Worm (Caenorhabditis elegans): Measurements from ENCODE around the gene pals-23.

pals-23 gene

DNA sequence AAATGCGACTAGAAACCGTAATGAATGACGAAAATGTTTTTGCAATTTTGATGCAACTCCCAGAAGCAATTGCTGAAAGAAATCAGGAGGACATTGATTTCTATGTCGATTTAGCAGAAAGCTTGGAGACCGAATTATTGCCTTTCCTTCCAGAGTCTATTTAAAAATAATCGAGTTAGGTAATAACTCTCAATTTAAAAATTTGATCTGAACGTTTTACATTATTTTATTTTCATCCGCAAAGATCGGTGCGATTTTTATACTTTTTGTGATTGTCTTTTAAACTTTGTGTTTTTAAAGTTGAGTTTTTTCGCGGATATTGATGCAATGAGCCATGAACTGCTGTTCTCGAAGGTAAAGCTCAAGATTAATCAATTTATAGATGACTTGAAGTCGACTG, at the start of gene pals-23:
TSS of gene pals-23 (plus strand) at position 301 of the 400 bp plus-strand sequence.
- TF ChIP-seq aha-1 (tag): no peak
- TF ChIP-seq nhr-42 (GFP tag; IDR thresholded peaks at IDR 0.05): no peak
- TF ChIP-seq daf-8 (GFP tag; IDR thresholded peaks at IDR 0.05): no peak
- no peak for TF ChIP-seq lin-1 (GFP tag; IDR thresholded peaks at IDR 0.05)

DNA sequence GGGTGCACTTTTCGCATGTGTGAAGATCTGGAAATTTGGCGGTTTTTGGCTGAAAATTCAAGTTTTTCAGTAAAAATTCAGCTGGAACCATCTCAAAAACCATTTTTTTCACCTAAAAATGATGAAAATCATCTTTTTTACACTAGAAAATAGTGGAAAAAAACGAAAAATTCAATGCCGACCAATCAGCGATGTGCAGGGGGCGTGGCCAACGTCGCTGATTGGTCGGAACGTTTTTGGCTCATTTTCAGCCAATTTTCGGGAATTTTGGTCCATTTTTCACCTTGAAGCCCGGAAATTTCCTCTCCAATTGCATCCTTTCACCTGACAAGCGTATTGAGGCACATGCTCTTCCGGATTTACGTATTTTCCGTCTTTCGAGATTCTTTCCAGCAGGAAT, 40.2 kb upstream of the pals-23 start:
- TF ChIP-seq tag-97 (GFP tag; IDR thresholded peaks at IDR 0.05) (no peak), unc-62 (GFP tag; optimal IDR thresholded peaks at IDR 0.05 in 1 of 2) (peak in 1 of 2 experiments; percentile 27), unc-62 (tag; optimal IDR thresholded peaks at IDR 0.05) (no peak)

DNA sequence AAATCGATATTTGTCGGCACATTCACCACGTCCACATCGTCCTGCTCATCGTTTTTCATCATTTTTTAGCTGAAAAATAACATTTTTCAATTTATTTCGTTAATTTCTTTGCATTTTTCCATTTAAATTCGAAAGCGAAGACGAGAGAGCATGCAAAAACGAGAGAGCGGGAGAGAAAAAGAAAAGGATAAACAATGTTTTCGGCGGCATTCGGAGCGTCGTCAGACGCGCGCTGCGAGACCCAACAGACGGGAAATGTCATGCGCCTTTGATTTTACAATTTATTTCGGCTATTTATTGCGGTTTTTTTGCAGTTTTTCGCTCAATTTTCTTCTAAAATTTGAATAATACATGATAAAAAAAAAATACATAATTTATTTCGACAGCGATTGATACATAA, 38.3 kb upstream of the pals-23 start, which contains the start of gene attf-3:
TSS of gene attf-3 (minus strand) at position 69 of the 400 bp plus-strand sequence.
- TF ChIP-seq nhr-28 (tag; optimal IDR thresholded peaks at IDR 0.05) (peak; percentile 16), ces-1 (GFP tag; optimal IDR thresholded peaks at IDR 0.05) (no peak), mes-2 (tag; optimal IDR thresholded peaks at IDR 0.05; ENCODE audit: poor library complexity, severe bottlenecking) (peak; percentile 74), hlh-11 (tag; optimal IDR thresholded peaks at IDR 0.05) (peak; percentile 32), rbr-2 (tag; optimal IDR thresholded peaks at IDR 0.05) (peak; percentile 39), mxl-2 (GFP tag; conservative IDR thresholded peaks at IDR 0.05) (no peak), dpl-1 (GFP tag; optimal IDR thresholded peaks at IDR 0.05) (peak; percentile 67), daf-12 (tag; optimal IDR thresholded peaks at IDR 0.05) (no peak), cey-2 (tag; optimal IDR thresholded peaks at IDR 0.05; ENCODE audit: borderline replicate concordance, insufficient read depth) (no peak), zfp-3 (GFP tag; conservative IDR thresholded peaks at IDR 0.05) (no peak), daf-16 (GFP tag; optimal IDR thresholded peaks at IDR 0.05) (peak in 1 of 2 experiments; percentile 11), daf-16 (tag; optimal IDR thresholded peaks at IDR 0.05) (peak; percentile 78), Y105C5A.15 (GFP tag; IDR thresholded peaks at IDR 0.05) (no peak), hmg-1.1 (GFP tag; IDR thresholded peaks at IDR 0.05) (peak; percentile 30; the same call in 1 of the 2 replicates), nhr-25 (tag; optimal IDR thresholded peaks at IDR 0.05; ENCODE audit: borderline replicate concordance, insufficient read depth) (no peak), php-3 (GFP tag; IDR thresholded peaks at IDR 0.05) (no peak), F37D6.2 (tag; optimal IDR thresholded peaks at IDR 0.05) (no peak), mdl-1 (tag; optimal IDR thresholded peaks at IDR 0.05) (no peak), spr-3 (GFP tag; optimal IDR thresholded peaks at IDR 0.05) (no peak), ceh-20 (GFP tag; IDR thresholded peaks at IDR 0.05) (no peak), lin-15B (tag; optimal IDR thresholded peaks at IDR 0.05) (no peak), nhr-111 (GFP tag; optimal IDR thresholded peaks at IDR 0.05) (no peak), ceh-44 (GFP tag; IDR thresholded peaks at IDR 0.05) (no peak), dve-1 (tag; optimal IDR thresholded peaks at IDR 0.05; ENCODE audit: insufficient read depth) (peak; percentile 63), madf-5 (GFP tag; IDR thresholded peaks at IDR 0.05) (no peak), madf-9 (GFP tag; conservative IDR thresholded peaks at IDR 0.05) (no peak), tag-97 (GFP tag; IDR thresholded peaks at IDR 0.05) (no peak), jun-1 (tag; optimal IDR thresholded peaks at IDR 0.05) (no peak), Y5F2A.4 (GFP tag; optimal IDR thresholded peaks at IDR 0.05) (no peak), attf-4 (tag; optimal IDR thresholded peaks at IDR 0.05) (no peak), nhr-77 (tag; optimal IDR thresholded peaks at IDR 0.05) (peak; percentile 9), nhr-11 (tag; optimal IDR thresholded peaks at IDR 0.05) (no peak), R02D3.7 (tag; optimal IDR thresholded peaks at IDR 0.05) (no peak), aly-2 (tag; optimal IDR thresholded peaks at IDR 0.05) (no peak), arid-1 (GFP tag; conservative IDR thresholded peaks at IDR 0.05) (no peak), ama-1 (optimal IDR thresholded peaks at IDR 0.05) (no peak), Y48G9A.11 (GFP tag; IDR thresholded peaks at IDR 0.05) (peak; percentile 96), nhr-42 (GFP tag; IDR thresholded peaks at IDR 0.05) (no peak), unc-130 (GFP tag; optimal IDR thresholded peaks at IDR 0.05) (peak; percentile 81), mep-1 (tag; optimal IDR thresholded peaks at IDR 0.05) (peak; percentile 60), nhr-41 (GFP tag; IDR thresholded peaks at IDR 0.05) (no peak), gei-8 (GFP tag; optimal IDR thresholded peaks at IDR 0.05) (no peak), ztf-7 (tag; optimal IDR thresholded peaks at IDR 0.05) (no peak), skn-1 (tag; optimal IDR thresholded peaks at IDR 0.05) (no peak)
